Worm (Caenorhabditis elegans) whole organism, early embryonic: Measurements from ENCODE around the gene dnj-24.

Experiments
- B0310.2 ChIP-seq: sonication (generic microtip); optimal IDR thresholded peaks from 2 replicates; lab custom pipeline; 2016; ENCODE audit warnings: mild to moderate bottlenecking, missing genetic modification characterization, missing compliant biosample characterization
- F13C5.2 ChIP-seq: sonication (generic microtip); optimal IDR thresholded peaks from 2 replicates; lab custom pipeline; 2017; ENCODE audit warnings: mild to moderate bottlenecking, missing genetic modification characterization, inconsistent platforms, missing compliant biosample characterization
- aly-1 ChIP-seq: sonication (generic microtip); optimal IDR thresholded peaks from 2 replicates; lab custom pipeline; 2016; ENCODE audit warnings: missing genetic modification characterization, missing compliant biosample characterization
- ama-1 ChIP-seq: fragments of 150-350 bp; optimal IDR thresholded peaks from 2 replicates; lab custom pipeline; 2014
- ceh-13 ChIP-seq: fragments of 200-800 bp; sonication (Bioruptor generic); optimal IDR thresholded peaks from 2 replicates; lab custom pipeline; 2018; ENCODE audit warnings: mild to moderate bottlenecking, missing genetic modification characterization, missing compliant biosample characterization
- ceh-36 ChIP-seq: sonication (generic microtip); optimal IDR thresholded peaks from 2 replicates; lab custom pipeline; 2016; ENCODE audit warnings: missing genetic modification characterization, inconsistent platforms, missing compliant biosample characterization
- ets-7 ChIP-seq: sonication (generic microtip); optimal IDR thresholded peaks from 2 replicates; lab custom pipeline; 2016; ENCODE audit warnings: missing genotype, missing genetic modification characterization, missing compliant biosample characterization
- flt-1 ChIP-seq: fragments of 200-800 bp; sonication (Bioruptor generic); IDR thresholded peaks from 2 replicates; pipeline ENCODE4 v1.3.6; 2022; ENCODE audit warnings: missing genetic modification characterization, missing compliant biosample characterization
- hmbx-1 ChIP-seq: sonication (generic microtip); optimal IDR thresholded peaks from 2 replicates; lab custom pipeline; 2016; ENCODE audit warnings: mild to moderate bottlenecking, missing genetic modification characterization, missing compliant biosample characterization
- hmg-4 ChIP-seq: fragments of 200-800 bp; sonication (Bioruptor generic); optimal IDR thresholded peaks from 2 replicates; lab custom pipeline; 2018; ENCODE audit warnings: mild to moderate bottlenecking, missing genetic modification characterization, missing compliant biosample characterization
- hnd-1 ChIP-seq: sonication (generic microtip); optimal IDR thresholded peaks from 2 replicates; lab custom pipeline; 2016; ENCODE audit warnings: missing genetic modification characterization, missing compliant biosample characterization
- pes-1 ChIP-seq: fragments of 200-800 bp; sonication (Bioruptor generic); IDR thresholded peaks from 2 replicates; pipeline ENCODE4 v1.3.6; 2022; ENCODE audit warnings: missing genetic modification reagents, missing genetic modification characterization, missing compliant biosample characterization
- scrt-1 ChIP-seq: fragments of 200-800 bp; sonication (Bioruptor generic); IDR thresholded peaks from 2 replicates; pipeline ENCODE4 v1.3.6; 2022; ENCODE audit warnings: missing genetic modification characterization, missing compliant biosample characterization
- sea-1 ChIP-seq: fragments of 200-800 bp; sonication (Bioruptor generic); conservative IDR thresholded peaks from 2 replicates; pipeline ENCODE4 v1.3.6; 2022; ENCODE audit warnings: missing genetic modification characterization, missing compliant biosample characterization
- tbx-11 ChIP-seq: fragments of 200-800 bp; sonication (Bioruptor generic); IDR thresholded peaks from 2 replicates; pipeline ENCODE4 v1.3.6; 2022; ENCODE audit warnings: missing genetic modification characterization, missing compliant biosample characterization
- tbx-37 ChIP-seq: fragments of 200-800 bp; sonication (Bioruptor generic); conservative IDR thresholded peaks from 2 replicates; pipeline ENCODE4 v1.3.6; 2022; ENCODE audit warnings: missing genetic modification reagents, missing genetic modification characterization, missing compliant biosample characterization
- tra-4 ChIP-seq: sonication (generic microtip); optimal IDR thresholded peaks from 2 replicates; lab custom pipeline; 2017; ENCODE audit warnings: missing genetic modification characterization, missing compliant biosample characterization

dnj-24 gene

DNA sequence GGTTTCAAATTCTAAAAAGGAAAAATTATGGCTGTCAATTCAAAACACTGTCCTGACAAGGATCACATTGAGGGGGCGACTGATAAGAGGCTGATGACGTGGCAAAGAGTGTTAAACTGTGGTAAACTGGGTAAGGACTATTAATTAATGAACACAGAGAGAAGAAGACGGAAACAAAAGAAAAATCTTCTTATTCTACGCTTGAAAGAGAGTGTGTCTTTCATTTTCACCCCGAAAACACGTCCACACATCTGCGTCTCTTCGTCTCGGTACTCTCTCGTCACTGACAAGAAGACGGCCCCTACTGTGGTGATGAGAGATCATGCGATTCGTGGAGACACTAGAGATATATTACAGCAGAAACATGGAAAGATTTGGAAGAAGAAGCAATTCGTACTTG is 2.5 kb downstream of the dnj-24 start:
- TF ChIP-seq F13C5.2 (tag; lab: Kevin White, UChicago) = no peak
- TF ChIP-seq ets-7 = no peak
- no peak for TF ChIP-seq B0310.2 (tag; lab: Kevin White, UChicago)
- TF ChIP-seq ama-1 (lab: Kevin White, UChicago) = no peak
- no peak for TF ChIP-seq aly-1 (tag; lab: Kevin White, UChicago)

DNA sequence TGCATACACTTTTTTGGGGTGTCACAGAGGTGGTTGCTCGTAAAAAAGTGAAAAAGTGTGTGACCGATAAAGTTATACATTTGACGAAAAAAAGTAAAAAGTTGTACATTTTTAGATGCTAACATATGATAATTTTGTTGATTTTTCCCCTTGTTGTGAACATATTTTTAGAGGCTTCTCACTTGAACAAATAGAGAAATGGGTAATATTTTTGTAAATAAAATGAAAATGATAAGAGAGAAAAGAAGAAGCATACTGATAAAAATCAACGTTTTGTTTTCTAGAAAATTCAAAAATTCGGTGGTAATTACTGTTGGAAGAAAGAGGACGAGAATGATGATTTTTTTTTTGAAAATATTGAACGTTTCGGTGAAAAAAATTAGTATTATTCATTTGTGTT is 3.6 kb downstream of the dnj-24 start:
- TF ChIP-seq ama-1 (lab: Kevin White, UChicago) = no peak
- no peak for TF ChIP-seq scrt-1 (GFP tag; lab: Robert Waterston, UW)
- TF ChIP-seq B0310.2 (tag; lab: Kevin White, UChicago) = no peak
- TF ChIP-seq tbx-11 (GFP tag; lab: Robert Waterston, UW) = no peak

DNA sequence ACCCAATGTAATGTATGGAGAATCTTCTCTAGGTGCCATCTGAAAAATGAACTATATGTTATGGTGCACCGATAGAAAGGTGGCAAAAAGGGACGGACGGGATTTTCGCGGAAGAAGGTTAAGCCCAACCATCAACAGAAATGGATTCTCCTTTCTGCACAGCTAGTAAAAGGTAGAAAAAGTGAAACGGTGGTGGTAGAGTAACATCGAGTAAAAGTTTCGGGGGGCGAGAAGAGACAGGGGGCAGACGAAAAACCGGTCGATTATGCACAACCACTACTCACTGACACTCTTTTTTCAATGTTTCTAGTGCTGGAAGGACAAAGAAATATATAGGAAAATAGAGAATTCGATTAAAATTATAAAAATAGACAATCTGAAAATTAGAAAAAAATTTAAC is 4.4 kb downstream of the dnj-24 start:
- TF ChIP-seq ets-7 = no peak
- no peak for TF ChIP-seq sea-1 (GFP tag; lab: Robert Waterston, UW)

DNA sequence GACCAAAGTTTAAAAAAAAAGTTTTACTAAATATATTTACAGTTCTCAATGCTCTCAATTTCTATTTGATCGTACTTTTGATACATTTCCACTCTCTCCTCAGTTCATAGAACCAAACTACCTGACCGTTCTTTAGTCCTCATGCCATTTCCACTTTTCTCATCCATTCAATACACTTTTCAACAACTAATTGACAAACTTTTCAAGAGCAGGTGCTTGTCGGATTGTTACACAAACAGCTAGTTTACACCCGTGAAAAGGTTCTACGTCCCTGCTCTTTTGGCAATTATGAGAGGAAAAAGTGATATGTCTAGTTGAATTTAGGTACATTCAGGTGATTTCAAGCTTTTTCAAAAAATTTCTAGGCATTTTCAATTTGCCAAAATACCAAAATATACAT is 6.0 kb downstream of the dnj-24 start:
- TF ChIP-seq hmbx-1 (no peak), hnd-1 (tag; lab: Kevin White, UChicago) (no peak), flt-1 (no peak), hmg-4 (GFP tag; lab: Kevin White, UChicago) (no peak), sea-1 (GFP tag; lab: Robert Waterston, UW) (no peak), tra-4 (tag; lab: Kevin White, UChicago) (no peak), pes-1 (GFP tag; lab: Robert Waterston, UW) (no peak), ama-1 (lab: Kevin White, UChicago) (no peak), tbx-37 (GFP tag; lab: Robert Waterston, UW) (no peak), ceh-36 (no peak), B0310.2 (tag; lab: Kevin White, UChicago) (no peak), aly-1 (tag; lab: Kevin White, UChicago) (no peak), ets-7 (no peak), F13C5.2 (tag; lab: Kevin White, UChicago) (no peak)

DNA sequence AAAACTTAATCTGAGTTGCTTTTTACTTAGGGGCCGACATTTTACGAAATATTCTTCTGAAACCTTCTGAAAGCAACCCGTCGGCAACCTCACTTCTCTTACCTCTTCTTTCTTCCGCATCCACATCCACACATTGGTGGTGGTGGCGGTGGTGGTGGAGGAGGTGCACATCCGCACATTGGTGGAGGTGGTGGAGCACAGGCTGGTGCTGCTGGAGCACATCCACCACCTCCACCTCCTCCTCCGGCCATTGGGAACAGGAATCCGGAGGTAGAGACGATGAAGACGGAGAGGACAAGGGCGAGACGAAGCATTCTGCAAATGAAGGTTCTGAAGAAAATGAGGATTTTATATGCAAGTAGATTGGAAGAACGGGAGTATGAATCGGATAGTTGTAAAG is 10.2 kb downstream of the dnj-24 start, which contains the start of gene grl-22:
Gene grl-22, minus strand, starts transcription at position 332 of the 400 bp plus-strand sequence.
- no peak for TF ChIP-seq scrt-1 (GFP tag; lab: Robert Waterston, UW)
- TF ChIP-seq B0310.2 (tag; lab: Kevin White, UChicago) = no peak
- TF ChIP-seq ceh-36 = no peak
- no peak for TF ChIP-seq flt-1
- no peak for TF ChIP-seq tbx-37 (GFP tag; lab: Robert Waterston, UW)
- TF ChIP-seq ceh-13 = no peak

DNA sequence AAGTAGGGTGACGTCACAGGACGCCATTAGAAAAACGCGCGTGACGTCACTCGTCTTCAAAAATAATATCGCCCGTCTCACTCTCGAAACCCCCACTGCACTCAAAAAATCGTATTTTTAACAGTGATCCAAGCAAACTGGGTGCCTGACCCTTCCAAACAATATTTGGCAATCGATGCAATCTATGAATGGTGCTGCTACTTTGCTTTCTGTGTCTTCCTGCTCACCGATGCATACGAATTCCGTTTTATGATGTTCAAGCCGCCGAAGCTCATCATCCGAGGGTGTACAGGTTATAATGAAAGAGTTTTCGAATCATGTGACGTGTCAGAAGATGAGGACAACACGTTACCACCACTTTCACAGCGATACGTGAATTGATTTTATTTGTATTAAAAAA is 16.3 kb downstream of the dnj-24 start, which contains the start of gene W03A5.1:
Gene W03A5.1, plus strand, starts transcription at position 301 of the 400 bp plus-strand sequence.
- TF ChIP-seq tbx-37 (GFP tag; lab: Robert Waterston, UW) (no peak), tra-4 (tag; lab: Kevin White, UChicago) (no peak), hmg-4 (GFP tag; lab: Kevin White, UChicago) (no peak), hmbx-1 (no peak), F13C5.2 (tag; lab: Kevin White, UChicago) (no peak), aly-1 (tag; lab: Kevin White, UChicago) (no peak), B0310.2 (tag; lab: Kevin White, UChicago) (no peak), ceh-13 (no peak), pes-1 (GFP tag; lab: Robert Waterston, UW) (no peak), ceh-36 (no peak), ets-7 (no peak), scrt-1 (GFP tag; lab: Robert Waterston, UW) (no peak), ama-1 (lab: Kevin White, UChicago) (no peak), hnd-1 (tag; lab: Kevin White, UChicago) (no peak), sea-1 (GFP tag; lab: Robert Waterston, UW) (no peak), flt-1 (no peak), tbx-11 (GFP tag; lab: Robert Waterston, UW) (no peak)

DNA sequence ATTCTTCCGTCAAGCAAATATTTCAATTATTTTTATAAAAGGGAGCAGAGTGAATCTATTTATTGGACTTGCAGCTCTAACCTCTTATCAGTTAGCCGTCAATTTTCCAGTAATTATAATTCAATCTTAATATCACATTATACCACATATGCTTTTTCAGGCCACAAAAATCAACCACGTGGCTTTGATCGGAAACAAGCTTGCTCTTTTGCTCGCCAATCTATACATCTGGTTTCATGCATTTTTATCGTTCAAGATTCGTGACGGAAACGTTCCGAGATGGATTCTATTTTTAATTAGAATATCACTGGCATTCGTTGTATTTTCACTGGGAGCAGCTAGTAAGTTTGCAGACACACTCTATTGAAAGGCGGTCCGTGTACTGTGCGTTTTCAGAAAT is 16.8 kb downstream of the dnj-24 start:
- TF ChIP-seq tbx-11 (GFP tag; lab: Robert Waterston, UW) (no peak), ceh-36 (no peak), flt-1 (no peak), pes-1 (GFP tag; lab: Robert Waterston, UW) (no peak)

DNA sequence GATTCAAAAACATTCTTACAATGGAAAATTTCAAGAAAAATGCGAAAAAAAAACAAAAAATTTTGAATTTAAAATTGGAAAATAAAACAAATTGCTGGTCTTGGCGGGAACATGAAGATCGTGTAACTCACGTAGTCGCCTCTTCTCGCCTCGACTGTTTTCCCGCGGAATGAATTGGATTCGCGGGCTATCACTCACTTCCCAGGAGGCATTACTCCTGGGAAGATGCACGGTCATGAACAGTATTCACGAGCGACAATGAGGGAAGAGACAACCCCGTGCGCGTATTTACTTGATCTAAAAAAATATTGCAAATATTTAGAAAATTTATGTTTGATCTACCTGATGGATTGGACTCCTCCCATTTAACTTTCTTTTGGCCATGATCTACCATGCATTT is 17.6 kb downstream of the dnj-24 start:
- TF ChIP-seq ets-7 = no peak
- no peak for TF ChIP-seq ceh-13
- TF ChIP-seq scrt-1 (GFP tag; lab: Robert Waterston, UW) = no peak
- no peak for TF ChIP-seq flt-1
- no peak for TF ChIP-seq ceh-36
- TF ChIP-seq tbx-11 (GFP tag; lab: Robert Waterston, UW) = no peak
- no peak for TF ChIP-seq hnd-1 (tag; lab: Kevin White, UChicago)
- TF ChIP-seq aly-1 (tag; lab: Kevin White, UChicago) = no peak
- TF ChIP-seq sea-1 (GFP tag; lab: Robert Waterston, UW) = no peak
- TF ChIP-seq tbx-37 (GFP tag; lab: Robert Waterston, UW) = no peak
- TF ChIP-seq B0310.2 (tag; lab: Kevin White, UChicago) = no peak
- TF ChIP-seq ama-1 (lab: Kevin White, UChicago) = no peak
- TF ChIP-seq tra-4 (tag; lab: Kevin White, UChicago) = no peak
- no peak for TF ChIP-seq pes-1 (GFP tag; lab: Robert Waterston, UW)
- TF ChIP-seq hmbx-1 = no peak
- TF ChIP-seq hmg-4 (GFP tag; lab: Kevin White, UChicago) = no peak
- no peak for TF ChIP-seq F13C5.2 (tag; lab: Kevin White, UChicago)
